Worm (Caenorhabditis elegans) whole organism, L3 larva: Measurements from ENCODE around the gene F25E5.9.

Experiments
- egl-27 ChIP-seq: sonication (generic microtip); optimal IDR thresholded peaks from 4 replicates; lab custom pipeline; 2017; ENCODE audit warnings: missing biosample characterization, missing genetic modification reagents, missing genetic modification characterization
- fkh-10 ChIP-seq: sonication (generic microtip); optimal IDR thresholded peaks from 2 replicates; lab custom pipeline; 2017; ENCODE audit warnings: missing biosample characterization, missing genetic modification reagents, missing genetic modification characterization
- lin-39 ChIP-seq: fragments of 150-350 bp; optimal IDR thresholded peaks from 2 replicates; lab custom pipeline; 2018; ENCODE audit warnings: missing biosample characterization, missing genetic modification reagents, missing genetic modification characterization
- snpc-4 ChIP-seq: fragments of 150-350 bp; optimal IDR thresholded peaks from 2 replicates; lab custom pipeline; 2014; ENCODE audit warnings: missing biosample characterization, missing genetic modification characterization
- ztf-11 ChIP-seq: fragments of 150-350 bp; optimal IDR thresholded peaks from 2 replicates; lab custom pipeline; 2014; ENCODE audit warnings: missing biosample characterization, missing genetic modification characterization

ce11 chrV:7411695-7412094 lies 26.0 kb downstream of the F25E5.9 start, which contains the start of gene str-41:
- TF ChIP-seq snpc-4 (tag; lab: Kevin White, UChicago), result no peak
- TF ChIP-seq egl-27 (tag; lab: Kevin White, UChicago), result no peak
- no peak for TF ChIP-seq lin-39
- TF ChIP-seq ztf-11 (tag; lab: Kevin White, UChicago), result no peak
- TF ChIP-seq fkh-10 (GFP tag; lab: Kevin White, UChicago), result no peak
